Fruit fly (Drosophila melanogaster): ENCODE results near the gene CG32532.
A peak's percentile ranks its signal among the peaks of the same experiment; 100 is the strongest.

CG32532 gene

DNA sequence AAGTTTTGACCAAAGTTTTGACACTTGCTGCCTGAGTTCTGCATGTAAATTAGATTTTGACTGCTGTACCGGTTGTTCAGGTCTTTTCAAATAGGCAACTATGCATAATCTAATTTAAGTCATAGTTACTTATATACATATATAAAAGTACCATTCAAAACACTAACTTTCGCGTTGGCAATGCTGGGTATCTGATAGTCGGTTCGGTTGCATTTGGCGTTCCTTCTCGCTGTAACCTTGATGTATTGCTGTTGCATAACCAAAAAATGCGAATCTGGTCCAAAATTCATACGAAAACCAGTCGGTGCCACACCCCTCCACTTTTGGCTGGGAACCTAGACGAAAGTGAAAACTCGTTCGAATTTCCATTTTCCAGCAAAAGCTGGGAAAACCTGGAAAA is 35.5 kb upstream of the CG32532 start (continued):
- TF ChIP-seq CG12769 (tag; optimal IDR thresholded peaks at IDR 0.05) (no peak), CG9437 (GFP tag; optimal IDR thresholded peaks at IDR 0.05) (no peak), chm (GFP tag; IDR thresholded peaks at IDR 0.05) (no peak), sna (GFP tag; IDR thresholded peaks at IDR 0.05; ENCODE audit: partially characterized antibody) (peak; percentile 47; the same call in 1 of the 2 replicates), CG13296 (GFP tag; optimal IDR thresholded peaks at IDR 0.05) (no peak), C15 (GFP tag; IDR thresholded peaks at IDR 0.05) (no peak), CrebB (tag; optimal IDR thresholded peaks at IDR 0.05) (no peak), gem (tag; optimal IDR thresholded peaks at IDR 0.05) (no peak), cwo (GFP tag; optimal IDR thresholded peaks at IDR 0.05) (no peak), CG10654 (GFP tag; optimal IDR thresholded peaks at IDR 0.05) (no peak), croc (GFP tag; conservative IDR thresholded peaks at IDR 0.05) (no peak), vnd (GFP tag; IDR thresholded peaks at IDR 0.05; ENCODE audit: partially characterized antibody) (peak; percentile 51; the same call in 2 of the 3 replicates), nerfin-2 (GFP tag; IDR thresholded peaks at IDR 0.05; ENCODE audit: partially characterized antibody) (peak; percentile 52), ham (GFP tag; IDR thresholded peaks at IDR 0.05) (no peak), grn (GFP tag; optimal IDR thresholded peaks at IDR 0.05) (no peak), nau (GFP tag; optimal IDR thresholded peaks at IDR 0.05) (no peak), nmo (GFP tag; optimal IDR thresholded peaks at IDR 0.05) (no peak), tx (GFP tag; optimal IDR thresholded peaks at IDR 0.05) (no peak), klu (GFP tag; IDR thresholded peaks at IDR 0.05) (no peak), chn (GFP tag; optimal IDR thresholded peaks at IDR 0.05) (no peak), Atf-2 (GFP tag; optimal IDR thresholded peaks at IDR 0.05) (no peak), CG17829 (tag; optimal IDR thresholded peaks at IDR 0.05) (no peak)

DNA sequence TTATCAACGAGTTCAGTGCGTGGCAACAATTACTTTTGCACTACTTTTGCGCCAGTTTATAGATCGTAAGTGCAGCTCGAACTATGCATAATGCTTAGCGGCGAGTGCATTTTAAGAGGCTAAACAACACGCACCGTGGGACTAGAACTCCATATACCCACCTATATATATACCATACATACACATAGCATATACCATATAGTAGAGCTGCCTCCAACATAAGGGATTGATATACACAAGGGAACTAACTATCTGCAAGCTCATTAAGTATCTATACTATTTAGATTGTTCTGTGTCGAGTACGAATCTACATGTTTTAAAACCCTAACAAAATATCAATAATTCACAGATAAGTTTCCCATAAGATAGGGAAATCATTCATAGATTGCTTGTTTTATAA is 34.6 kb upstream of the CG32532 start, which contains the start of gene CG14218:
Gene CG14218, minus strand, starts transcription at position 101 of the 400 bp plus-strand sequence.
- no peak for TF ChIP-seq CoRest (tag; optimal IDR thresholded peaks at IDR 0.05)
- peak; percentile 35 for TF ChIP-seq sens (GFP tag)
- peak; percentile 30 for TF ChIP-seq exex (tag; optimal IDR thresholded peaks at IDR 0.05)

- TF ChIP-seq CG32772 (GFP tag; IDR thresholded peaks at IDR 0.05) (no peak), bsh (GFP tag; optimal IDR thresholded peaks at IDR 0.05) (no peak), CG18476 (GFP tag; optimal IDR thresholded peaks at IDR 0.05) (peak; percentile 16), az2 (GFP tag; optimal IDR thresholded peaks at IDR 0.05) (no peak), row (GFP tag; IDR thresholded peaks at IDR 0.05) (peak; percentile 41; the same call in 2 of the 3 replicates), CG3847 (GFP tag; IDR thresholded peaks at IDR 0.05) (0 out of 2 replicates have a peak, but pooled peaks have one; percentile 19), ato (GFP tag; IDR thresholded peaks at IDR 0.05; ENCODE audit: partially characterized antibody) (peak; percentile 42), Abd-B (GFP tag; optimal IDR thresholded peaks at IDR 0.05) (peak; percentile 13), HmgZ (tag; optimal IDR thresholded peaks at IDR 0.05) (no peak), CG10979 (tag; optimal IDR thresholded peaks at IDR 0.05) (no peak), usp (GFP tag; optimal IDR thresholded peaks at IDR 0.05) (no peak), CG13287 (GFP tag; IDR thresholded peaks at IDR 0.05; ENCODE audit: partially characterized antibody) (peak; percentile 83), CG15601 (tag; optimal IDR thresholded peaks at IDR 0.05) (peak; percentile 3), trem (tag; optimal IDR thresholded peaks at IDR 0.05) (peak; percentile 12), CG9817 (tag; optimal IDR thresholded peaks at IDR 0.05) (no peak), dmrt11E (tag; optimal IDR thresholded peaks at IDR 0.05) (no peak), org-1 (GFP tag; optimal IDR thresholded peaks at IDR 0.05) (no peak), C15 (GFP tag; IDR thresholded peaks at IDR 0.05) (no peak), CG10147 (GFP tag; optimal IDR thresholded peaks at IDR 0.05) (no peak), CG6791 (GFP tag; IDR thresholded peaks at IDR 0.05; ENCODE audit: partially characterized antibody) (peak; percentile 80), CG4820 (GFP tag; optimal IDR thresholded peaks at IDR 0.05) (no peak), Doc3 (GFP tag; IDR thresholded peaks at IDR 0.05; ENCODE audit: partially characterized antibody) (peak; percentile 76), CG2129 (GFP tag; IDR thresholded peaks at IDR 0.05; ENCODE audit: partially characterized antibody) (peak; percentile 68), Sin3A (optimal IDR thresholded peaks at IDR 0.05) (peak; percentile 70)
Observed at dm6 chrX:19579648-19580301, 32.5 kb upstream of the CG32532 start, which contains the start of gene Tao. TSS of gene Tao (minus strand) at chrX:19579800.

Data from whole organism, embryonic.